Fruit fly (Drosophila melanogaster): ENCODE data around the gene CG17930.

CG17930 gene

dm6 chr3R:16370433-16370832, 42.8 kb downstream of the CG17930 start, which contains the start of gene CG10317:
Gene CG10317, minus strand, starts transcription at chr3R:16370533.
- TF ChIP-seq Clk (GFP tag; optimal IDR thresholded peaks at IDR 0.05) (no peak), CG11617 (GFP tag; optimal IDR thresholded peaks at IDR 0.05) (no peak), tj (GFP tag; optimal IDR thresholded peaks at IDR 0.05) (no peak)

DNA sequence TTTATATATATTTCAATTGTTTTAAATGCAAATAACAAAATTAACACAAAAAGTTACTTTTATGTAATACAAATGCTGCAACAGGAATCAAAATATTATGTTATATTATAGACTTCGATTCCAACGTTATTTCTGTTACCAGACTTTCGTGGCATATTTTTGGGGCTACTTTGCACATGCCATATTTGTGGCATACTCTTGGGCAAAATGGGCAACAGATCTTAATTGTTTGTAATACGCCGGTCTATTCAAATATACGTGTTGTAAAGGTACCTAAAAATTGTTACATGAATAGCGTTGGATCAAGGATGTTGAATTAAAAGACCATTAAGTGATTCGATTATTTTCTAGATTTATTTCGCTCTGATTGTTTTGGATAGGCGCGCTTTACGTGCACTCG, 46.5 kb downstream of the CG17930 start:
- TF ChIP-seq kay (GFP tag; ENCODE audit: borderline replicate concordance) (no peak), Clk (GFP tag; optimal IDR thresholded peaks at IDR 0.05) (no peak), bab1 (GFP tag; optimal IDR thresholded peaks at IDR 0.05) (no peak), Hr96 (GFP tag; optimal IDR thresholded peaks at IDR 0.05) (no peak), CG33017 (tag; optimal IDR thresholded peaks at IDR 0.05) (no peak), CG12768 (GFP tag; optimal IDR thresholded peaks at IDR 0.05) (no peak), Mnt (GFP tag; optimal IDR thresholded peaks at IDR 0.05) (no peak)

All from whole organism, adult.